Fruit fly (Drosophila melanogaster): Measurements from ENCODE around the gene CG13692.

Gene CG13692

DNA sequence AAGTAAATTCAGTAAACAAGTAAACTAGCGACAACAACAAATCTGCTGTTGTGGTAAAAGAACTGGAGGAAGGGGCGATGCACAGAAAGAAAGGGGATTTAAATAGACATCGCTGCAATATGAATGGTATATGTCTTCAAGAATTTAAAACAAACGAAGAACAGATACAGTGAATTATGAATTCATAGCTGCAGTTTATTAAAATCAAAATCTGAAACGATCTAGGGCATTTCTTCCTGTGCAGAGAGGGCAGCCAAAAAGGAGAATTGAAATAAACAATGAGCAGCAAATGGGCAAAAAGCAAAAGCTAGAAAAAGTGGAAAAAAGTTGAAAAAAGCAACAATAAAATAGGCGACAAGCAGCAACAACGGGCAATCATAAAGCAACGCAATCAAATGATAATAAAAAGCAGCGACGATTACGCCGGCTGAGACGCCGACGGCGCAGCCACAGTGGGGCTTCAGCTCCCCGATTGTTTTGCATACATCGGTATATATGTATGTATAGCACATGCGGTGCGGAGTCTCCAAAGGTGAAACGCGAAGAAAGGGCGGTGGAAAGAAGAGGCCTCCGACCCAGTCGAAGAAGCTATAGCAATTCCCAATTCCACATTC, 47.3 kb downstream of the CG13692 start (continued):
- TF ChIP-seq Six4 (GFP tag; optimal IDR thresholded peaks at IDR 0.05) (peak; percentile 56), CG6765 (GFP tag; optimal IDR thresholded peaks at IDR 0.05) (peak; percentile 53), NC2α (GFP tag; optimal IDR thresholded peaks at IDR 0.05) (peak; percentile 43), CG15696 (tag; optimal IDR thresholded peaks at IDR 0.05) (no peak), Hr3 (GFP tag; optimal IDR thresholded peaks at IDR 0.05) (peak; percentile 51), az2 (GFP tag; optimal IDR thresholded peaks at IDR 0.05) (peak; percentile 71), CG7987 (GFP tag; optimal IDR thresholded peaks at IDR 0.05) (peak; percentile 17), klu (GFP tag; IDR thresholded peaks at IDR 0.05) (0 out of 2 replicates have a peak, but pooled peaks have one; percentile 39), Bgb (GFP tag; IDR thresholded peaks at IDR 0.05; ENCODE audit: partially characterized antibody) (no peak), Neu2 (GFP tag; optimal IDR thresholded peaks at IDR 0.05; ENCODE audit: borderline replicate concordance) (no peak), sens-2 (GFP tag; IDR thresholded peaks at IDR 0.05) (peak; percentile 65; the same call in 1 of the 2 replicates), Abd-B (GFP tag; optimal IDR thresholded peaks at IDR 0.05) (peak; percentile 39), slou (GFP tag; optimal IDR thresholded peaks at IDR 0.05) (peak; percentile 54), CG2875 (GFP tag; optimal IDR thresholded peaks at IDR 0.05) (peak; percentile 76), CG12942 (GFP tag; optimal IDR thresholded peaks at IDR 0.05) (peak; percentile 69), fu2 (GFP tag; optimal IDR thresholded peaks at IDR 0.05) (peak; percentile 73), pho (GFP tag; optimal IDR thresholded peaks at IDR 0.05) (peak; percentile 73), MBD-R2 (GFP tag; IDR thresholded peaks at IDR 0.05) (peak; percentile 26; the same call in 1 of the 2 replicates), Adf1 (GFP tag; IDR thresholded peaks at IDR 0.05) (peak; percentile 97), CG9876 (GFP tag; optimal IDR thresholded peaks at IDR 0.05) (peak; percentile 55), CG4328 (GFP tag; optimal IDR thresholded peaks at IDR 0.05) (no peak), CG13296 (GFP tag; optimal IDR thresholded peaks at IDR 0.05) (peak; percentile 13), da (GFP tag; optimal IDR thresholded peaks at IDR 0.05) (no peak), CG12236 (GFP tag; optimal IDR thresholded peaks at IDR 0.05) (peak; percentile 69), usp (GFP tag; optimal IDR thresholded peaks at IDR 0.05) (no peak), luna (GFP tag; optimal IDR thresholded peaks at IDR 0.05) (peak; percentile 44), CG12659 (GFP tag; optimal IDR thresholded peaks at IDR 0.05) (peak; percentile 75), wdn (GFP tag; IDR thresholded peaks at IDR 0.05) (peak; percentile 58; the same call in 1 of the 2 replicates), dmrt99B (tag; optimal IDR thresholded peaks at IDR 0.05) (peak; percentile 86), NC2β (GFP tag; optimal IDR thresholded peaks at IDR 0.05) (peak; percentile 59), Xrp1 (GFP tag; IDR thresholded peaks at IDR 0.05) (peak; percentile 82), MTF-1 (GFP tag; optimal IDR thresholded peaks at IDR 0.05; ENCODE audit: borderline replicate concordance) (peak; percentile 40), mld (GFP tag; IDR thresholded peaks at IDR 0.05; ENCODE audit: partially characterized antibody) (no peak), CG17802 (tag; optimal IDR thresholded peaks at IDR 0.05) (peak; percentile 51), Jarid2 (GFP tag; optimal IDR thresholded peaks at IDR 0.05) (peak; percentile 37), slbo (GFP tag; IDR thresholded peaks at IDR 0.05) (peak; percentile 81), CG10267 (tag; optimal IDR thresholded peaks at IDR 0.05) (peak; percentile 57), CG31441 (GFP tag; IDR thresholded peaks at IDR 0.05) (peak; percentile 79), ssp (GFP tag; IDR thresholded peaks at IDR 0.05) (peak; percentile 46; the same call in 1 of the 2 replicates), Lpt (GFP tag; optimal IDR thresholded peaks at IDR 0.05) (no peak), Ets97D (GFP tag; optimal IDR thresholded peaks at IDR 0.05) (peak; percentile 32), Vsx1 (GFP tag; optimal IDR thresholded peaks at IDR 0.05) (peak; percentile 44), sim (GFP tag; IDR thresholded peaks at IDR 0.05) (peak; percentile 49; the same call in 1 of the 2 replicates), nau (GFP tag; optimal IDR thresholded peaks at IDR 0.05) (no peak), hkb (optimal IDR thresholded peaks at IDR 0.05) (no peak), hkb (GFP tag; IDR thresholded peaks at IDR 0.05) (peak; percentile 90), pros (GFP tag; optimal IDR thresholded peaks at IDR 0.05) (peak; percentile 89), CG7357 (GFP tag; IDR thresholded peaks at IDR 0.05) (peak; percentile 52; the same call in 2 of the 3 replicates), CG7839 (tag; optimal IDR thresholded peaks at IDR 0.05) (peak; percentile 82), CG3065 (GFP tag; optimal IDR thresholded peaks at IDR 0.05) (no peak)

Measured in whole organism, embryonic.